Worm (Caenorhabditis elegans) whole organism, L1 larva: ENCODE results near the gene fbxb-25.

Source experiments
- C04F5.9 ChIP-seq: sonication (generic microtip); optimal IDR thresholded peaks from 2 replicates; lab custom pipeline; 2016; ENCODE audit warnings: missing genetic modification characterization, missing compliant biosample characterization
- C34B4.2 ChIP-seq: sonication (generic microtip); optimal IDR thresholded peaks from 2 replicates; lab custom pipeline; 2017; ENCODE audit warnings: mild to moderate bottlenecking, missing genetic modification characterization, missing compliant biosample characterization
- F16B12.6 ChIP-seq: fragments of 150-350 bp; optimal IDR thresholded peaks from 2 replicates; lab custom pipeline; 2014; ENCODE audit warnings: missing biosample characterization, missing genetic modification characterization
- aha-1 ChIP-seq: fragments of 150-350 bp; optimal IDR thresholded peaks from 2 replicates; lab custom pipeline; 2014; ENCODE audit warnings: missing biosample characterization, missing genetic modification characterization
- alr-1 ChIP-seq: fragments of 200-800 bp; sonication (Bioruptor generic); optimal IDR thresholded peaks from 2 replicates; lab custom pipeline; 2018; ENCODE audit warnings: borderline replicate concordance, mild to moderate bottlenecking, missing genetic modification characterization, missing compliant biosample characterization
- ceh-63 ChIP-seq: fragments of 200-800 bp; sonication (Bioruptor generic); optimal IDR thresholded peaks from 2 replicates; lab custom pipeline; 2018; ENCODE audit warnings: mild to moderate bottlenecking, missing genetic modification characterization, missing compliant biosample characterization
- ceh-8 ChIP-seq: fragments of 200-800 bp; sonication (Bioruptor generic); optimal IDR thresholded peaks from 2 replicates; lab custom pipeline; 2018; ENCODE audit warnings: mild to moderate bottlenecking, missing genetic modification characterization, moderate library complexity, missing compliant biosample characterization
- ceh-82 ChIP-seq, 3 experiments: fragments of 150-350 bp in 1 of 3; sonication (generic microtip) in 2 of 3; optimal IDR thresholded peaks; 2 replicates each; lab custom pipeline; 2014 to 2017; ENCODE audit warnings: missing biosample characterization in 3 of 3, missing genetic modification characterization in 3 of 3
- ceh-90 ChIP-seq: sonication (generic microtip); optimal IDR thresholded peaks from 2 replicates; lab custom pipeline; 2016; ENCODE audit warnings: missing genetic modification characterization, missing compliant biosample characterization
- dpl-1 ChIP-seq, 3 experiments: fragments of 150-350 bp in 2 of 3; sonication (generic microtip) in 1 of 3; optimal IDR thresholded peaks; 2 replicates each; lab custom pipeline; 2014 to 2017; ENCODE audit warnings: missing biosample characterization in 3 of 3, missing genetic modification characterization in 3 of 3, missing genetic modification reagents in 3 of 3
- dsc-1 ChIP-seq: sonication (generic microtip); optimal IDR thresholded peaks from 2 replicates; lab custom pipeline; 2016; ENCODE audit warnings: mild to moderate bottlenecking, missing genetic modification characterization, missing compliant biosample characterization
- efl-1 ChIP-seq, 4 experiments: fragments of 150-350 bp; optimal IDR thresholded peaks in 3 of 4; peaks in 1 of 4; 1 replicate in 1 of 4; 2 replicates in 3 of 4; lab custom pipeline; 2014; ENCODE audit warnings: missing biosample characterization in 2 of 4, missing genetic modification characterization in 2 of 4, missing genetic modification reagents in 2 of 4
- egl-13 ChIP-seq: sonication (generic microtip); optimal IDR thresholded peaks from 2 replicates; lab custom pipeline; 2016; ENCODE audit warnings: missing genotype, missing genetic modification reagents, missing genetic modification characterization, missing compliant biosample characterization
- elt-2 ChIP-seq: sonication (generic microtip); optimal IDR thresholded peaks from 2 replicates; lab custom pipeline; 2016; ENCODE audit warnings: missing genetic modification characterization, mild to moderate bottlenecking, inconsistent platforms, missing compliant biosample characterization, missing genetic modification reagents
- elt-3 ChIP-seq, 6 experiments: fragments of 150-350 bp in 1 of 6; sonication (generic microtip); optimal IDR thresholded peaks; 2 replicates each; lab custom pipeline; 2017 to 2018; ENCODE audit warnings: missing biosample characterization in 6 of 6, missing genetic modification characterization in 6 of 6, inconsistent platforms in 1 of 6
- fkh-4 ChIP-seq: sonication (generic microtip); optimal IDR thresholded peaks from 2 replicates; lab custom pipeline; 2016; ENCODE audit warnings: missing compliant biosample characterization, missing genetic modification characterization, borderline replicate concordance
- hlh-4 ChIP-seq: sonication (generic microtip); optimal IDR thresholded peaks from 2 replicates; lab custom pipeline; 2016; ENCODE audit warnings: mild to moderate bottlenecking, missing genetic modification characterization, missing compliant biosample characterization
- irx-1 ChIP-seq: sonication (generic microtip); optimal IDR thresholded peaks from 2 replicates; lab custom pipeline; 2016; ENCODE audit warnings: missing genetic modification characterization, missing compliant biosample characterization
- isw-1 ChIP-seq: fragments of 200-800 bp; sonication (Bioruptor generic); IDR thresholded peaks from 2 replicates; pipeline ENCODE4 v1.3.6; 2022; ENCODE audit warnings: missing genetic modification characterization, missing compliant biosample characterization
- lin-39 ChIP-seq: fragments of 150-350 bp; optimal IDR thresholded peaks from 2 replicates; lab custom pipeline; 2014; ENCODE audit warnings: missing biosample characterization, missing genetic modification reagents, missing genetic modification characterization
- lsy-2 ChIP-seq, 2 experiments: fragments of 150-350 bp; optimal IDR thresholded peaks; 2 replicates each; lab custom pipeline; 2014; ENCODE audit warnings: missing biosample characterization in 2 of 2, missing genetic modification characterization in 2 of 2
- mep-1 ChIP-seq: fragments of 150-350 bp; optimal IDR thresholded peaks from 2 replicates; lab custom pipeline; 2014; ENCODE audit warnings: missing biosample characterization, missing genetic modification characterization
- nhr-19 ChIP-seq: fragments of 200-800 bp; sonication (Bioruptor generic); conservative IDR thresholded peaks from 2 replicates; pipeline ENCODE4 v1.3.6; 2022; ENCODE audit warnings: missing genetic modification characterization, missing compliant biosample characterization
- nhr-28 ChIP-seq: fragments of 150-350 bp; optimal IDR thresholded peaks from 2 replicates; lab custom pipeline; 2014; ENCODE audit warnings: missing biosample characterization, missing genetic modification characterization
- nhr-71 ChIP-seq: sonication (generic microtip); optimal IDR thresholded peaks from 2 replicates; lab custom pipeline; 2016; ENCODE audit warnings: mild to moderate bottlenecking, missing genetic modification characterization, moderate library complexity, missing compliant biosample characterization
- nhr-76 ChIP-seq: sonication (generic microtip); optimal IDR thresholded peaks from 2 replicates; lab custom pipeline; 2017; ENCODE audit warnings: missing biosample characterization, missing genetic modification characterization
- nhr-84 ChIP-seq: sonication (generic microtip); optimal IDR thresholded peaks from 2 replicates; lab custom pipeline; 2017; ENCODE audit warnings: missing biosample characterization, missing genetic modification characterization
- nhr-85 ChIP-seq: sonication (generic microtip); peaks from one replicate; lab custom pipeline; 2016; ENCODE audit warnings: missing genetic modification characterization, inconsistent platforms, missing compliant biosample characterization
- nhr-90 ChIP-seq: sonication (generic microtip); optimal IDR thresholded peaks from 2 replicates; lab custom pipeline; 2016; ENCODE audit warnings: mild to moderate bottlenecking, missing genetic modification characterization, missing compliant biosample characterization; ENCODE audit not compliant: poor library complexity
- pag-3 ChIP-seq: sonication (generic microtip); optimal IDR thresholded peaks from 2 replicates; lab custom pipeline; 2017; ENCODE audit warnings: missing genetic modification characterization, mild to moderate bottlenecking, missing compliant biosample characterization, antibody characterized with exemption, borderline replicate concordance; ENCODE audit not compliant: insufficient read depth
- rnt-1 ChIP-seq: sonication (generic microtip); optimal IDR thresholded peaks from 2 replicates; lab custom pipeline; 2016; ENCODE audit warnings: mild to moderate bottlenecking, missing genetic modification characterization, moderate library complexity, missing compliant biosample characterization
- skn-1 ChIP-seq: fragments of 150-350 bp; optimal IDR thresholded peaks from 2 replicates; lab custom pipeline; 2014; ENCODE audit warnings: missing biosample characterization, missing genetic modification characterization
- snpc-4 ChIP-seq: fragments of 150-350 bp; optimal IDR thresholded peaks from 2 replicates; lab custom pipeline; 2014; ENCODE audit warnings: missing biosample characterization, missing genetic modification characterization
- sox-4 ChIP-seq: sonication (generic microtip); optimal IDR thresholded peaks from 2 replicates; lab custom pipeline; 2016; ENCODE audit warnings: missing genetic modification characterization, missing compliant biosample characterization
- tbx-2 ChIP-seq: sonication (generic microtip); optimal IDR thresholded peaks from 2 replicates; lab custom pipeline; 2016; ENCODE audit warnings: missing genetic modification characterization, missing compliant biosample characterization
- tlp-1 ChIP-seq: fragments of 150-350 bp; optimal IDR thresholded peaks from 2 replicates; lab custom pipeline; 2014; ENCODE audit warnings: missing biosample characterization, missing genetic modification characterization
- unc-30 ChIP-seq: sonication (generic microtip); optimal IDR thresholded peaks from 2 replicates; lab custom pipeline; 2017; ENCODE audit warnings: missing biosample characterization, missing genetic modification characterization
- zag-1 ChIP-seq: fragments of 150-350 bp; optimal IDR thresholded peaks from 2 replicates; lab custom pipeline; 2014; ENCODE audit warnings: missing biosample characterization, missing genetic modification characterization

fbxb-25 gene

DNA sequence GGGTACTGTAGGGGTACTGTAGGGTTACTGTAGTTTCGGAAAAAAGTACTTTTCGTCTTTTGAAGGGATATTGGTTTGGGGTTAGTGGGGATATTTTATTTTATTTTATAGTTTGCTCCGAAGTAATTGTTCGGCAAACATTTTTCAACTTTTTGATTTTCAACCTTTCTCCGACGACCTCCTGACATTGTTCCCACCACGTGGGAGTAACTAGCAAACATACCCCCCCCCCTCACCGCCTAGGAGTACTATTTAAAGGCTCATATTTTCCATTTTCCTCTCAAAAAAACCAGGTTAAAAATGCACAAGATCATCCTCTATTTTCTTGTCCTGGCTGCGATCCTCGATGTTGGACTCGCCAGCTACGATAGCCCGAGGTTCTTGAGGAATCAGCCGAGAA is 17.8 kb upstream of the fbxb-25 start, which contains the start of gene srlf-29:
Gene srlf-29 (plus strand): TSS at position 301 of the 400 bp plus-strand sequence.
- TF ChIP-seq ceh-82 (tag; optimal IDR thresholded peaks at IDR 0.05; lab: Kevin White, UChicago) (no peak), tlp-1 (tag; lab: Kevin White, UChicago) (no peak), nhr-90 (tag; lab: Kevin White, UChicago) (no peak), unc-30 (tag; lab: Kevin White, UChicago) (no peak), zag-1 (tag; lab: Kevin White, UChicago) (no peak), dpl-1 (GFP tag; optimal IDR thresholded peaks at IDR 0.05; lab: Kevin White, UChicago) (no peak), alr-1 (tag; lab: Kevin White, UChicago) (no peak), pag-3 (tag; lab: Kevin White, UChicago) (no peak), mep-1 (tag; lab: Kevin White, UChicago) (no peak), C04F5.9 (no peak)

- TF ChIP-seq ceh-8 (GFP tag; lab: Kevin White, UChicago) (no peak), F16B12.6 (tag; lab: Kevin White, UChicago) (no peak), nhr-85 (no peak), C34B4.2 (tag; lab: Kevin White, UChicago) (no peak)
- TF ChIP-seq, all 84 proteins: peak for 0
Measured at ce11 chrII:1668913-1669312, 14.9 kb upstream of the fbxb-25 start, which contains the start of gene srw-97. Gene srw-97, minus strand, starts transcription at chrII:1669013.

- TF ChIP-seq ceh-63 (GFP tag; lab: Kevin White, UChicago), result no peak
- TF ChIP-seq egl-13, result no peak
- TF ChIP-seq lsy-2 (tag; optimal IDR thresholded peaks at IDR 0.05; lab: Kevin White, UChicago), result no peak
- no peak for TF ChIP-seq elt-3 (tag; optimal IDR thresholded peaks at IDR 0.05; lab: Kevin White, UChicago)
- peak; percentile 77 for TF ChIP-seq elt-2 (tag; lab: Kevin White, UChicago)
Measured at ce11 chrII:1670260-1670879, 13.5 kb upstream of the fbxb-25 start, which contains the start of gene nhx-6. Gene nhx-6, plus strand, starts transcription at chrII:1670829.

DNA sequence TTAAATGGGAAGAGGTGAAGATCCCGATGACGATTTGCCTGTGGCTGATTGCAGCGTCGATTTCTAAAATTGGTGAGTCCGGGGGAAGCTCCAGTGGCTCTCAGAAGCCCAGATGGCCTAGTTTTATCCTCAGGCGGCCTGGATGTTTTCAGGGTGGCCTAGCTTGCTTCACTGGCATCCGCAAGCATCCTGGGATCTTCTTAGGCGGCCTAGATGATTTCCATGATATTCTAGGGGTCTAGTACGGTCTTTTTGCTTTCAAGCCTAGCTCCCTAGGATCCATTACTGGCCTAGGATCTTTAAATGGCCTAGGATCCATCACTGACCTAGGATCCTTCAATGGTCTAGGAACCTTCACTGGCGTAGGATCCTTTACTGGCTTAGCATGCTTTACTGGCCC is 12.9 kb upstream of the fbxb-25 start:
- no peak for TF ChIP-seq efl-1 (optimal IDR thresholded peaks at IDR 0.05; lab: Kevin White, UChicago)
- TF ChIP-seq efl-1 (GFP tag; optimal IDR thresholded peaks at IDR 0.05 in 1 of 2; lab: Kevin White, UChicago), result peak in 1 of 2 experiments; percentile 23
- no peak for TF ChIP-seq ceh-90

DNA sequence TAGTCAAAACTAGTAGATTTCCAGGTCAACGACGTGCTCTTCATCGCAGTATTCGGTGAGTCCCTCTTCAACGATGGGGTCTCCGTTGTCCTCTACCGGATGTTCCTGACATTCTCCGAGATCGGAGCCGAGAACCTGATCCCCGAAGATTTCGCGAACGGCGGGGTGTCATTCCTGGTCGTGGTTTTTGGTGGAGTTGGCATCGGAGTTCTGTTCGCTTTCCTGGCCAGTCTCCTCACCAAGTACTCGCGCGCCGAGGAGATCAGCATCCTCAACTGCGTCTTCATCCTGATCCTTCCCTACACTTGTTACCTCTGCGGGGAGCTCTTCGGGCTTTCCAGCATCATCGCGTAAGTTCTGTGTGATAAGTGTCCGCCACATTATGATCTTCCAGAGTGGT is 11.2 kb upstream of the fbxb-25 start:
- TF ChIP-seq snpc-4 (tag; lab: Kevin White, UChicago), result no peak
- no peak for TF ChIP-seq lin-39
- TF ChIP-seq tlp-1 (tag; lab: Kevin White, UChicago), result no peak
- no peak for TF ChIP-seq dsc-1 (tag; lab: Kevin White, UChicago)
- no peak for TF ChIP-seq nhr-76 (tag; lab: Kevin White, UChicago)
- no peak for TF ChIP-seq nhr-28 (tag; lab: Kevin White, UChicago)
- no peak for TF ChIP-seq irx-1 (tag; lab: Kevin White, UChicago)
- no peak for TF ChIP-seq isw-1 (GFP tag; lab: Robert Waterston, UW)
- no peak for TF ChIP-seq fkh-4 (tag; lab: Kevin White, UChicago)
- no peak for TF ChIP-seq rnt-1
- TF ChIP-seq hlh-4 (tag; lab: Kevin White, UChicago), result no peak
- TF ChIP-seq nhr-84, result no peak
- no peak for TF ChIP-seq nhr-19
- no peak for TF ChIP-seq skn-1 (tag; lab: Kevin White, UChicago)
- no peak for TF ChIP-seq tbx-2 (tag; lab: Kevin White, UChicago)
- TF ChIP-seq nhr-71, result no peak
- TF ChIP-seq sox-4, result no peak
- no peak for TF ChIP-seq aha-1 (tag; lab: Kevin White, UChicago)
- no peak for TF ChIP-seq lsy-2 (tag; optimal IDR thresholded peaks at IDR 0.05; lab: Kevin White, UChicago)
